Fruit fly (Drosophila melanogaster) whole organism, prepupa: ENCODE results near the gene CG32170.
A peak's percentile ranks its signal among the peaks of the same experiment; 100 is the strongest.

ENCODE experiments used
- Blimp-1 ChIP-seq: fragments of 200-800 bp; sonication (Bioruptor generic); optimal IDR thresholded peaks from 3 replicates; lab custom pipeline; 2017; ENCODE audit warnings: missing biosample characterization, missing genetic modification characterization, mild to moderate bottlenecking, moderate library complexity, missing genetic modification reagents
- CG10631 ChIP-seq: fragments of 200-800 bp; sonication (Bioruptor generic); optimal IDR thresholded peaks from 2 replicates; lab custom pipeline; 2016; ENCODE audit warnings: missing biosample characterization, missing genetic modification characterization
- CG10669 ChIP-seq: fragments of 200-800 bp; sonication (Bioruptor generic); optimal IDR thresholded peaks from 3 replicates; lab custom pipeline; 2018; ENCODE audit warnings: missing biosample characterization, mild to moderate bottlenecking, missing genetic modification characterization, moderate library complexity
- CG11902 ChIP-seq: fragments of 200-800 bp; sonication (Bioruptor generic); optimal IDR thresholded peaks from 3 replicates; lab custom pipeline; 2016; ENCODE audit warnings: missing biosample characterization, missing genetic modification characterization
- CG15336 ChIP-seq: fragments of 200-800 bp; sonication (Bioruptor generic); IDR thresholded peaks from 2 replicates; pipeline ENCODE4 v1.3.6; 2022; ENCODE audit warnings: missing biosample characterization, missing genetic modification characterization
- CG16779 ChIP-seq: fragments of 200-800 bp; sonication (Bioruptor generic); optimal IDR thresholded peaks from 3 replicates; lab custom pipeline; 2017; ENCODE audit warnings: missing biosample characterization, mild to moderate bottlenecking, missing genetic modification characterization
- CG3032 ChIP-seq: fragments of 200-800 bp; optimal IDR thresholded peaks from 2 replicates; lab custom pipeline; 2019; ENCODE audit warnings: missing biosample characterization, mild to moderate bottlenecking, missing genetic modification characterization, moderate library complexity
- CG31627 ChIP-seq: fragments of 200-800 bp; sonication (Bioruptor generic); optimal IDR thresholded peaks from 3 replicates; lab custom pipeline; 2016; ENCODE audit warnings: missing biosample characterization, missing genetic modification characterization
- CG4318 ChIP-seq: fragments of 200-800 bp; sonication (Bioruptor generic); optimal IDR thresholded peaks from 3 replicates; lab custom pipeline; 2017; ENCODE audit warnings: missing biosample characterization, mild to moderate bottlenecking, missing genetic modification characterization
- CG6276 ChIP-seq: fragments of 200-800 bp; sonication (Bioruptor generic); optimal IDR thresholded peaks from 2 replicates; lab custom pipeline; 2017; ENCODE audit warnings: missing biosample characterization, mild to moderate bottlenecking, missing genetic modification characterization
- CG6808 ChIP-seq: fragments of 200-800 bp; sonication (Bioruptor generic); optimal IDR thresholded peaks from 3 replicates; lab custom pipeline; 2017; ENCODE audit warnings: missing biosample characterization, missing genetic modification characterization, mild to moderate bottlenecking, moderate library complexity, missing genetic modification reagents
- CG6854 ChIP-seq: fragments of 200-800 bp; sonication (Bioruptor generic); optimal IDR thresholded peaks from 2 replicates; lab custom pipeline; 2017; ENCODE audit warnings: missing biosample characterization, mild to moderate bottlenecking, missing genetic modification characterization
- CG8119 ChIP-seq: fragments of 200-800 bp; sonication (Bioruptor generic); IDR thresholded peaks from 3 replicates; pipeline ENCODE4 v1.3.6; 2022; ENCODE audit warnings: missing biosample characterization, missing genetic modification characterization
- CG8319 ChIP-seq: fragments of 200-800 bp; sonication (Bioruptor generic); optimal IDR thresholded peaks from 3 replicates; lab custom pipeline; 2016; ENCODE audit warnings: missing biosample characterization, missing genetic modification characterization
- Eip75B ChIP-seq: fragments of 200-800 bp; sonication (Bioruptor generic); optimal IDR thresholded peaks from 3 replicates; lab custom pipeline; 2016; ENCODE audit warnings: missing biosample characterization, missing genetic modification characterization
- Eip78C ChIP-seq: fragments of 200-800 bp; sonication (Bioruptor generic); peaks from one replicate; lab custom pipeline; 2016; ENCODE audit warnings: missing biosample characterization, missing genetic modification characterization
- Eip93F ChIP-seq: fragments of 200-800 bp; sonication (Bioruptor generic); optimal IDR thresholded peaks from 2 replicates; lab custom pipeline; 2016; ENCODE audit warnings: missing biosample characterization, mild to moderate bottlenecking, missing genetic modification characterization
- Ets21C ChIP-seq: fragments of 200-800 bp; sonication (Bioruptor generic); optimal IDR thresholded peaks from 3 replicates; lab custom pipeline; 2016; ENCODE audit warnings: missing biosample characterization, missing genetic modification characterization
- Ets96B ChIP-seq: fragments of 200-800 bp; optimal IDR thresholded peaks from 2 replicates; lab custom pipeline; 2019; ENCODE audit warnings: missing biosample characterization, mild to moderate bottlenecking, missing genetic modification characterization, moderate library complexity
- Hr39 ChIP-seq: fragments of 200-800 bp; sonication (Bioruptor generic); optimal IDR thresholded peaks from 2 replicates; lab custom pipeline; 2016; ENCODE audit warnings: missing biosample characterization, missing genetic modification characterization
- Hr4 ChIP-seq: fragments of 200-800 bp; sonication (Bioruptor generic); optimal IDR thresholded peaks from 3 replicates; lab custom pipeline; 2016; ENCODE audit warnings: missing biosample characterization, missing genetic modification characterization
- OdsH ChIP-seq: fragments of 200-800 bp; sonication (Bioruptor generic); optimal IDR thresholded peaks from 3 replicates; lab custom pipeline; 2016; ENCODE audit warnings: missing biosample characterization, missing genetic modification characterization
- Sox102F ChIP-seq: fragments of 200-800 bp; sonication (Bioruptor generic); optimal IDR thresholded peaks from 2 replicates; lab custom pipeline; 2016; ENCODE audit warnings: missing biosample characterization, mild to moderate bottlenecking, missing genetic modification characterization
- Sox14 ChIP-seq: fragments of 200-800 bp; sonication (Bioruptor generic); optimal IDR thresholded peaks from 3 replicates; lab custom pipeline; 2016; ENCODE audit warnings: missing biosample characterization, missing genetic modification characterization
- cyc ChIP-seq: fragments of 200-800 bp; sonication (Bioruptor generic); optimal IDR thresholded peaks from 3 replicates; lab custom pipeline; 2016; ENCODE audit warnings: missing biosample characterization, missing genetic modification characterization
- dac ChIP-seq: fragments of 200-800 bp; sonication (Bioruptor generic); optimal IDR thresholded peaks from 2 replicates; lab custom pipeline; 2017; ENCODE audit warnings: missing biosample characterization, mild to moderate bottlenecking, missing genetic modification characterization
- esn ChIP-seq: fragments of 200-800 bp; sonication (Bioruptor generic); optimal IDR thresholded peaks from 2 replicates; lab custom pipeline; 2016; ENCODE audit warnings: missing biosample characterization, mild to moderate bottlenecking, missing genetic modification characterization, moderate library complexity
- fd85E ChIP-seq: fragments of 200-800 bp; sonication (Bioruptor generic); optimal IDR thresholded peaks from 3 replicates; lab custom pipeline; 2016; ENCODE audit warnings: missing biosample characterization, missing genetic modification characterization
- fkh ChIP-seq: fragments of 200-800 bp; sonication (Bioruptor generic); optimal IDR thresholded peaks from 3 replicates; lab custom pipeline; 2017; ENCODE audit warnings: missing biosample characterization, mild to moderate bottlenecking, missing genetic modification characterization, moderate library complexity
- lz ChIP-seq: fragments of 200-800 bp; sonication (Bioruptor generic); optimal IDR thresholded peaks from 3 replicates; lab custom pipeline; 2016; ENCODE audit warnings: missing biosample characterization, missing genetic modification characterization
- salr ChIP-seq, 2 experiments: fragments of 200-800 bp; sonication (Bioruptor generic); optimal IDR thresholded peaks; 3 replicates each; lab custom pipeline; 2016 to 2018; ENCODE audit warnings: missing biosample characterization in 2 of 2, missing genetic modification characterization in 2 of 2, mild to moderate bottlenecking in 1 of 2
- spab ChIP-seq: fragments of 200-800 bp; sonication (Bioruptor generic); optimal IDR thresholded peaks from 2 replicates; lab custom pipeline; 2017; ENCODE audit warnings: missing biosample characterization, mild to moderate bottlenecking, missing genetic modification characterization, missing genetic modification reagents
- ss ChIP-seq, 2 experiments: fragments of 200-800 bp; sonication (Bioruptor generic); optimal IDR thresholded peaks; 2 replicates in 1 of 2; 3 replicates in 1 of 2; lab custom pipeline; 2017 to 2018; ENCODE audit warnings: mild to moderate bottlenecking in 2 of 2, missing biosample characterization in 2 of 2, missing genetic modification characterization in 2 of 2, moderate library complexity in 1 of 2

CG32170 gene

DNA sequence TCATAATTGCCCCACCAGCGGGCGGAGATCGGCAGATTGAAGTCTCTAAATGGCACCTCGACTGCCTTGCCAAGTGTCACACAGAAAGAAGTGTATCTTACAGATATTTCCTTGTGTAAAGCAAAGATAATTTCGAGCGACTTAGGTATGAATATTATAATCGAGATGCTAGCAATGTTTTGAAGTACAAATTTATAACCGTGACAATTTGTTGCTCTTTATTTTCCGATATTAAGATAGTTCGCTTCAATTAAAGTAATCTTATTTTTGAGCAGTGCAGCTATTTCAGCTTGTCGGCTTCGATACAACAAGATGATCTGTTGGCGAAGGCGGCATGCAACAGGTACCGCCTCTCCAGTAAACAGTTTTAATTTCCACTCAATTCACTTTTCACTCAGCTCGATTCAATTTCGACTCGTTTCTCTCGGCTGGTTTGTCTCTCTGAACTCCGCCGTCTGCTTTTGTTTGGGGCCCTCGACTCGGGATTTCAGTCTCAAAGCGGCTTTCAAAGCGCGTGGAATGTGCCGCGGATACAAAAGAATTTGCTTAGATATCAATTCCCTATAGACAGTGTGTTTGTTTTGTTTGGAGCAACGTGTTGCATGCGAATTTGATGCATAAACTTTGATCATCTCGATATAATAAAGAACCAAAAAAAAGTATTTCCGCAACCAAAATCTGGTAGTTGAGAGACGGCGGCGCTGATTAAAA lies 38.8 kb downstream of the CG32170 start (continued):
- TF ChIP-seq CG3032 (tag; lab: Kevin White, UChicago) (peak; percentile 74), CG10631 (peak; percentile 73), Hr39 (peak; percentile 24), salr (GFP tag; optimal IDR thresholded peaks at IDR 0.05; lab: Kevin White, UChicago) (peak; percentile 35 to 83), lz (GFP tag; lab: Kevin White, UChicago) (peak; percentile 5), fkh (peak; percentile 10), Ets96B (tag; lab: Kevin White, UChicago) (peak; percentile 81), CG4318 (GFP tag; lab: Kevin White, UChicago) (peak; percentile 80), CG6808 (peak; percentile 65), Eip78C (GFP tag; lab: Kevin White, UChicago) (peak; percentile 94), CG8119 (GFP tag; lab: Robert Waterston, UW) (peak; percentile 90; the same call in 2 of the 3 replicates), CG15336 (GFP tag; lab: Robert Waterston, UW) (peak; percentile 89), CG16779 (tag; lab: Kevin White, UChicago) (peak; percentile 73), fd85E (GFP tag; lab: Kevin White, UChicago) (peak; percentile 60), CG11902 (GFP tag; lab: Kevin White, UChicago) (no peak), spab (GFP tag; lab: Kevin White, UChicago) (peak; percentile 82), Hr4 (GFP tag; lab: Kevin White, UChicago) (peak; percentile 92)

- no peak for TF ChIP-seq CG6854
- peak; percentile 54 for TF ChIP-seq Eip78C (GFP tag; lab: Kevin White, UChicago)
- TF ChIP-seq fkh, result no peak
- no peak for TF ChIP-seq OdsH (GFP tag; lab: Kevin White, UChicago)
- TF ChIP-seq Ets21C (GFP tag; lab: Kevin White, UChicago), result no peak
- no peak for TF ChIP-seq Sox14 (GFP tag; lab: Kevin White, UChicago)
- no peak for TF ChIP-seq esn (GFP tag; lab: Kevin White, UChicago)
- TF ChIP-seq Sox102F (GFP tag; lab: Kevin White, UChicago), result no peak
- TF ChIP-seq spab (GFP tag; lab: Kevin White, UChicago), result no peak
- TF ChIP-seq Blimp-1 (GFP tag; lab: Kevin White, UChicago), result peak; percentile 1
- TF ChIP-seq CG4318 (GFP tag; lab: Kevin White, UChicago), result no peak
- no peak for TF ChIP-seq CG31627
- no peak for TF ChIP-seq ss (GFP tag; optimal IDR thresholded peaks at IDR 0.05; lab: Kevin White, UChicago)
- TF ChIP-seq Eip93F (GFP tag; lab: Kevin White, UChicago), result no peak
- no peak for TF ChIP-seq CG6276 (GFP tag; lab: Kevin White, UChicago)
- no peak for TF ChIP-seq Hr39
- no peak for TF ChIP-seq CG10669 (GFP tag; lab: Kevin White, UChicago)
Observed at dm6 chr3L:16917409-16918173, 40.5 kb downstream of the CG32170 start.

dm6 chr3L:16922952-16923351 lies 45.8 kb downstream of the CG32170 start, which contains the start of gene CG13028:
CG13028 (plus strand) TSS chr3L:16923252.
- TF ChIP-seq CG6276 (GFP tag; lab: Kevin White, UChicago) (no peak), dac (GFP tag; lab: Kevin White, UChicago) (no peak), cyc (GFP tag; lab: Kevin White, UChicago) (no peak), Eip75B (GFP tag; lab: Kevin White, UChicago) (no peak), Sox102F (GFP tag; lab: Kevin White, UChicago) (no peak), ss (GFP tag; optimal IDR thresholded peaks at IDR 0.05; lab: Kevin White, UChicago) (no peak), CG8319 (GFP tag; lab: Kevin White, UChicago) (no peak)
